Fruit fly (Drosophila melanogaster) whole organism, prepupa: Measurements from ENCODE around the gene mTerf3.

Experiments
- Blimp-1 ChIP-seq: fragments of 200-800 bp; sonication (Bioruptor generic); optimal IDR thresholded peaks from 3 replicates; lab custom pipeline; 2017; ENCODE audit warnings: missing biosample characterization, missing genetic modification characterization, mild to moderate bottlenecking, moderate library complexity, missing genetic modification reagents
- CG11762 ChIP-seq: fragments of 200-800 bp; sonication (Bioruptor generic); optimal IDR thresholded peaks from 3 replicates; lab custom pipeline; 2016; ENCODE audit warnings: missing biosample characterization, missing genetic modification characterization; ENCODE audit not compliant: insufficient read depth
- CG11902 ChIP-seq: fragments of 200-800 bp; sonication (Bioruptor generic); optimal IDR thresholded peaks from 3 replicates; lab custom pipeline; 2016; ENCODE audit warnings: missing biosample characterization, missing genetic modification characterization
- CG1621 ChIP-seq: fragments of 200-800 bp; sonication (Bioruptor generic); optimal IDR thresholded peaks from 3 replicates; lab custom pipeline; 2018; ENCODE audit warnings: missing biosample characterization, mild to moderate bottlenecking, missing genetic modification characterization
- CG16779 ChIP-seq: fragments of 200-800 bp; sonication (Bioruptor generic); optimal IDR thresholded peaks from 3 replicates; lab custom pipeline; 2017; ENCODE audit warnings: missing biosample characterization, mild to moderate bottlenecking, missing genetic modification characterization
- CG32006 ChIP-seq: fragments of 200-800 bp; sonication (Bioruptor generic); optimal IDR thresholded peaks from 3 replicates; lab custom pipeline; 2017; ENCODE audit warnings: missing biosample characterization, mild to moderate bottlenecking, missing genetic modification characterization
- CG34406 ChIP-seq: fragments of 200-800 bp; sonication (Bioruptor generic); optimal IDR thresholded peaks from 3 replicates; lab custom pipeline; 2016; ENCODE audit warnings: missing biosample characterization, missing genetic modification characterization
- CG3919 ChIP-seq: fragments of 200-800 bp; sonication (Bioruptor generic); optimal IDR thresholded peaks from 3 replicates; lab custom pipeline; 2016; ENCODE audit warnings: missing biosample characterization, missing genetic modification characterization
- CG6163 ChIP-seq: fragments of 200-800 bp; sonication (Bioruptor generic); IDR thresholded peaks from 3 replicates; pipeline ENCODE4 v1.3.6; 2022; ENCODE audit warnings: missing biosample characterization, missing genetic modification characterization
- CG6276 ChIP-seq: fragments of 200-800 bp; sonication (Bioruptor generic); optimal IDR thresholded peaks from 2 replicates; lab custom pipeline; 2017; ENCODE audit warnings: missing biosample characterization, mild to moderate bottlenecking, missing genetic modification characterization
- CG6808 ChIP-seq: fragments of 200-800 bp; sonication (Bioruptor generic); optimal IDR thresholded peaks from 3 replicates; lab custom pipeline; 2017; ENCODE audit warnings: missing biosample characterization, missing genetic modification characterization, mild to moderate bottlenecking, moderate library complexity, missing genetic modification reagents
- CG8319 ChIP-seq: fragments of 200-800 bp; sonication (Bioruptor generic); optimal IDR thresholded peaks from 3 replicates; lab custom pipeline; 2016; ENCODE audit warnings: missing biosample characterization, missing genetic modification characterization
- CG8632 ChIP-seq: fragments of 200-800 bp; sonication (Bioruptor generic); optimal IDR thresholded peaks from 3 replicates; lab custom pipeline; 2016; ENCODE audit warnings: missing biosample characterization, missing genetic modification characterization
- Eip75B ChIP-seq: fragments of 200-800 bp; sonication (Bioruptor generic); optimal IDR thresholded peaks from 3 replicates; lab custom pipeline; 2016; ENCODE audit warnings: missing biosample characterization, missing genetic modification characterization
- Eip78C ChIP-seq: fragments of 200-800 bp; sonication (Bioruptor generic); peaks from one replicate; lab custom pipeline; 2016; ENCODE audit warnings: missing biosample characterization, missing genetic modification characterization
- Eip93F ChIP-seq: fragments of 200-800 bp; sonication (Bioruptor generic); optimal IDR thresholded peaks from 2 replicates; lab custom pipeline; 2016; ENCODE audit warnings: missing biosample characterization, mild to moderate bottlenecking, missing genetic modification characterization
- Ets21C ChIP-seq: fragments of 200-800 bp; sonication (Bioruptor generic); optimal IDR thresholded peaks from 3 replicates; lab custom pipeline; 2016; ENCODE audit warnings: missing biosample characterization, missing genetic modification characterization
- Ets96B ChIP-seq: fragments of 200-800 bp; optimal IDR thresholded peaks from 2 replicates; lab custom pipeline; 2019; ENCODE audit warnings: missing biosample characterization, mild to moderate bottlenecking, missing genetic modification characterization, moderate library complexity
- Hr4 ChIP-seq: fragments of 200-800 bp; sonication (Bioruptor generic); optimal IDR thresholded peaks from 3 replicates; lab custom pipeline; 2016; ENCODE audit warnings: missing biosample characterization, missing genetic modification characterization
- Lpt ChIP-seq: fragments of 200-800 bp; sonication (Bioruptor generic); optimal IDR thresholded peaks from 3 replicates; lab custom pipeline; 2016; ENCODE audit warnings: missing biosample characterization, missing genetic modification characterization
- Met ChIP-seq: fragments of 200-800 bp; sonication (Bioruptor generic); optimal IDR thresholded peaks from 3 replicates; lab custom pipeline; 2016; ENCODE audit warnings: missing biosample characterization, missing genetic modification characterization
- Smox ChIP-seq: fragments of 200-800 bp; sonication (Bioruptor generic); optimal IDR thresholded peaks from 3 replicates; lab custom pipeline; 2016; ENCODE audit warnings: missing biosample characterization, missing genetic modification characterization
- Sox102F ChIP-seq: fragments of 200-800 bp; sonication (Bioruptor generic); optimal IDR thresholded peaks from 2 replicates; lab custom pipeline; 2016; ENCODE audit warnings: missing biosample characterization, mild to moderate bottlenecking, missing genetic modification characterization
- Sox14 ChIP-seq: fragments of 200-800 bp; sonication (Bioruptor generic); optimal IDR thresholded peaks from 3 replicates; lab custom pipeline; 2016; ENCODE audit warnings: missing biosample characterization, missing genetic modification characterization
- achi ChIP-seq: fragments of 200-800 bp; sonication (Bioruptor generic); optimal IDR thresholded peaks from 3 replicates; lab custom pipeline; 2016; ENCODE audit warnings: missing biosample characterization, missing genetic modification characterization
- dac ChIP-seq: fragments of 200-800 bp; sonication (Bioruptor generic); optimal IDR thresholded peaks from 2 replicates; lab custom pipeline; 2017; ENCODE audit warnings: missing biosample characterization, mild to moderate bottlenecking, missing genetic modification characterization
- dsx ChIP-seq: fragments of 200-800 bp; optimal IDR thresholded peaks from 3 replicates; lab custom pipeline; 2019; ENCODE audit warnings: missing biosample characterization, mild to moderate bottlenecking, missing genetic modification characterization, moderate library complexity; ENCODE audit not compliant: poor library complexity, severe bottlenecking
- eg ChIP-seq: fragments of 200-800 bp; sonication (Bioruptor generic); IDR thresholded peaks from 3 replicates; pipeline ENCODE4 v1.3.6; 2022; ENCODE audit warnings: missing biosample characterization, missing genetic modification characterization
- fd85E ChIP-seq: fragments of 200-800 bp; sonication (Bioruptor generic); optimal IDR thresholded peaks from 3 replicates; lab custom pipeline; 2016; ENCODE audit warnings: missing biosample characterization, missing genetic modification characterization
- lz ChIP-seq: fragments of 200-800 bp; sonication (Bioruptor generic); optimal IDR thresholded peaks from 3 replicates; lab custom pipeline; 2016; ENCODE audit warnings: missing biosample characterization, missing genetic modification characterization
- salr ChIP-seq, 2 experiments: fragments of 200-800 bp; sonication (Bioruptor generic); optimal IDR thresholded peaks; 3 replicates each; lab custom pipeline; 2016 to 2018; ENCODE audit warnings: missing biosample characterization in 2 of 2, missing genetic modification characterization in 2 of 2, mild to moderate bottlenecking in 1 of 2
- spab ChIP-seq: fragments of 200-800 bp; sonication (Bioruptor generic); optimal IDR thresholded peaks from 2 replicates; lab custom pipeline; 2017; ENCODE audit warnings: missing biosample characterization, mild to moderate bottlenecking, missing genetic modification characterization, missing genetic modification reagents
- ss ChIP-seq, 2 experiments: fragments of 200-800 bp; sonication (Bioruptor generic); optimal IDR thresholded peaks; 2 replicates in 1 of 2; 3 replicates in 1 of 2; lab custom pipeline; 2017 to 2018; ENCODE audit warnings: mild to moderate bottlenecking in 2 of 2, missing biosample characterization in 2 of 2, missing genetic modification characterization in 2 of 2, moderate library complexity in 1 of 2
- svp ChIP-seq: fragments of 200-800 bp; sonication (Bioruptor generic); peaks from one replicate; lab custom pipeline; 2016; ENCODE audit warnings: missing biosample characterization, missing genetic modification characterization
- vri ChIP-seq: fragments of 200-800 bp; sonication (Bioruptor generic); optimal IDR thresholded peaks from 3 replicates; lab custom pipeline; 2016; ENCODE audit warnings: missing biosample characterization, mild to moderate bottlenecking, missing genetic modification characterization

Gene mTerf3

dm6 chr3L:20525743-20526142 lies 5.2 kb upstream of the mTerf3 start:
- TF ChIP-seq salr (GFP tag; optimal IDR thresholded peaks at IDR 0.05; lab: Kevin White, UChicago) (no peak), Sox14 (GFP tag; lab: Kevin White, UChicago) (no peak), CG6808 (no peak), CG1621 (tag; lab: Kevin White, UChicago) (no peak), Hr4 (GFP tag; lab: Kevin White, UChicago) (no peak), achi (GFP tag; lab: Kevin White, UChicago) (no peak), CG32006 (GFP tag; lab: Kevin White, UChicago) (no peak), ss (GFP tag; optimal IDR thresholded peaks at IDR 0.05; lab: Kevin White, UChicago) (no peak), dac (GFP tag; lab: Kevin White, UChicago) (no peak), Blimp-1 (GFP tag; lab: Kevin White, UChicago) (no peak), CG34406 (GFP tag; lab: Kevin White, UChicago) (no peak), Sox102F (GFP tag; lab: Kevin White, UChicago) (no peak), Met (no peak)
- TF ChIP-seq, all 60 proteins: peak for 0

- peak; percentile 35 for TF ChIP-seq vri (GFP tag; lab: Kevin White, UChicago)
- peak; percentile 4 for TF ChIP-seq Eip78C
- no peak for TF ChIP-seq CG3919 (GFP tag; lab: Kevin White, UChicago)
- TF ChIP-seq svp (GFP tag; lab: Kevin White, UChicago), result peak; percentile 60
Observed at dm6 chr3L:20524409-20525010, 3.9 kb upstream of the mTerf3 start.

dm6 chr3L:20518805-20519503 lies 1.6 kb downstream of the mTerf3 start, which contains the start of gene BNIP3:
TSS of gene BNIP3 (minus strand) at chr3L:20519393.
- TF ChIP-seq eg (no peak), vri (GFP tag; lab: Kevin White, UChicago) (peak; percentile 35), Ets96B (no peak), Ets21C (GFP tag; lab: Kevin White, UChicago) (no peak), CG6163 (GFP tag; lab: Robert Waterston, UW) (no peak), Eip75B (GFP tag; lab: Kevin White, UChicago) (no peak), lz (GFP tag; lab: Kevin White, UChicago) (no peak), CG8319 (GFP tag; lab: Kevin White, UChicago) (no peak), CG6808 (no peak), Blimp-1 (GFP tag; lab: Kevin White, UChicago) (no peak), Sox102F (GFP tag; lab: Kevin White, UChicago) (no peak), spab (no peak), Lpt (GFP tag; lab: Kevin White, UChicago) (no peak), CG8632 (GFP tag; lab: Kevin White, UChicago) (no peak), CG11762 (GFP tag; lab: Kevin White, UChicago) (no peak), dsx (peak; percentile 86), Eip93F (GFP tag; lab: Kevin White, UChicago) (peak; percentile 2), Eip78C (peak; percentile 55), CG11902 (GFP tag; lab: Kevin White, UChicago) (no peak), fd85E (GFP tag; lab: Kevin White, UChicago) (no peak), Smox (GFP tag; lab: Kevin White, UChicago) (no peak), CG6276 (no peak), CG16779 (no peak), Sox14 (GFP tag; lab: Kevin White, UChicago) (peak; percentile 65), svp (GFP tag; lab: Kevin White, UChicago) (peak; percentile 45)
- TF ChIP-seq, all 60 proteins: peak for 6
